Fruit fly (Drosophila melanogaster) whole organism, embryonic: ENCODE measurements around the gene CG17169.

ENCODE experiments used
- BEAF-32 ChIP-seq: fragments of 200-800 bp; sonication (Bioruptor generic); optimal IDR thresholded peaks from 3 replicates; lab custom pipeline; 2017; ENCODE audit warnings: missing biosample characterization, missing genetic modification characterization, mild to moderate bottlenecking, moderate library complexity, missing genetic modification reagents
- CG14860 ChIP-seq: fragments of 200-800 bp; sonication (Bioruptor generic); IDR thresholded peaks from 3 replicates; pipeline ENCODE4 v1.3.6; 2022; ENCODE audit warnings: missing biosample characterization, missing genetic modification characterization; ENCODE audit not compliant: partially characterized antibody
- CG14965 ChIP-seq: fragments of 200-800 bp; sonication (Bioruptor generic); optimal IDR thresholded peaks from 2 replicates; lab custom pipeline; 2016; ENCODE audit warnings: missing biosample characterization, missing genetic modification characterization, borderline replicate concordance
- CG16813 ChIP-seq: fragments of 200-800 bp; sonication (Bioruptor generic); IDR thresholded peaks from 3 replicates; pipeline ENCODE4 v1.3.6; 2022; ENCODE audit warnings: missing biosample characterization, missing genetic modification characterization; ENCODE audit not compliant: partially characterized antibody
- CG17186 ChIP-seq: fragments of 200-800 bp; sonication (Bioruptor generic); optimal IDR thresholded peaks from 3 replicates; lab custom pipeline; 2017; ENCODE audit warnings: missing biosample characterization, missing genetic modification reagents, missing genetic modification characterization
- CG17385 ChIP-seq: fragments of 200-800 bp; sonication (Bioruptor generic); optimal IDR thresholded peaks from 3 replicates; lab custom pipeline; 2018; ENCODE audit warnings: missing biosample characterization, mild to moderate bottlenecking, missing genetic modification characterization
- CG2120 ChIP-seq: fragments of 200-800 bp; sonication (Bioruptor generic); optimal IDR thresholded peaks from 3 replicates; lab custom pipeline; 2016; ENCODE audit warnings: missing biosample characterization, missing genetic modification characterization
- CG2199 ChIP-seq: fragments of 200-800 bp; sonication (Bioruptor generic); IDR thresholded peaks from 3 replicates; pipeline ENCODE4 v1.3.6; 2022; ENCODE audit warnings: missing biosample characterization, missing genetic modification characterization
- CG2202 ChIP-seq: fragments of 200-800 bp; sonication (Bioruptor generic); optimal IDR thresholded peaks from 2 replicates; lab custom pipeline; 2018; ENCODE audit warnings: missing biosample characterization, mild to moderate bottlenecking, missing genetic modification characterization
- CG31388 ChIP-seq: fragments of 200-800 bp; sonication (Bioruptor generic); optimal IDR thresholded peaks from 2 replicates; lab custom pipeline; 2016; ENCODE audit warnings: missing biosample characterization, missing genetic modification characterization
- CG33213 ChIP-seq: fragments of 200-800 bp; sonication (Bioruptor generic); optimal IDR thresholded peaks from 3 replicates; lab custom pipeline; 2016; ENCODE audit warnings: missing biosample characterization, missing genetic modification characterization
- CG42726 ChIP-seq: fragments of 200-800 bp; sonication (Bioruptor generic); IDR thresholded peaks from 2 replicates; pipeline ENCODE4 v1.3.6; 2022; ENCODE audit warnings: missing biosample characterization, missing genetic modification characterization; ENCODE audit not compliant: partially characterized antibody
- CG4282 ChIP-seq: fragments of 200-800 bp; sonication (Bioruptor generic); optimal IDR thresholded peaks from 2 replicates; lab custom pipeline; 2016; ENCODE audit warnings: missing biosample characterization, missing genetic modification characterization
- CG4404 ChIP-seq: fragments of 200-800 bp; sonication (Bioruptor generic); IDR thresholded peaks from 2 replicates; pipeline ENCODE4 v1.3.6; 2022; ENCODE audit warnings: missing biosample characterization, missing genetic modification characterization
- CG6791 ChIP-seq: fragments of 200-800 bp; sonication (Bioruptor generic); IDR thresholded peaks from 3 replicates; pipeline ENCODE4 v1.3.6; 2022; ENCODE audit warnings: missing biosample characterization, missing genetic modification characterization; ENCODE audit not compliant: partially characterized antibody
- CG7786 ChIP-seq: fragments of 200-800 bp; sonication (Bioruptor generic); optimal IDR thresholded peaks from 2 replicates; lab custom pipeline; 2016; ENCODE audit warnings: missing biosample characterization, missing genetic modification characterization
- CG7928 ChIP-seq: fragments of 200-800 bp; sonication (Bioruptor generic); optimal IDR thresholded peaks from 2 replicates; lab custom pipeline; 2017; ENCODE audit warnings: missing biosample characterization, mild to moderate bottlenecking, missing genetic modification characterization
- CG8944 ChIP-seq: fragments of 200-800 bp; sonication (Bioruptor generic); optimal IDR thresholded peaks from 3 replicates; lab custom pipeline; 2016; ENCODE audit warnings: missing biosample characterization, missing genetic modification characterization
- CTCF ChIP-seq: fragments of 200-800 bp; sonication (Bioruptor generic); optimal IDR thresholded peaks from 2 replicates; lab custom pipeline; 2017; ENCODE audit warnings: missing biosample characterization, mild to moderate bottlenecking, missing genetic modification characterization, moderate library complexity
- Dfd ChIP-seq, 2 experiments: fragments of >200 bp; optimal IDR thresholded peaks; 2 replicates each; lab custom pipeline; 2017; ENCODE audit warnings: missing biosample characterization in 2 of 2, missing genetic modification characterization in 2 of 2
- Dll ChIP-seq: fragments of 200-800 bp; sonication (Bioruptor generic); IDR thresholded peaks from 4 replicates; pipeline ENCODE4 v1.3.6; 2022; ENCODE audit warnings: missing biosample characterization, missing genetic modification characterization; ENCODE audit not compliant: partially characterized antibody
- E2f2 ChIP-seq: fragments of 200-800 bp; sonication (Bioruptor generic); IDR thresholded peaks from 2 replicates; pipeline ENCODE4 v1.3.6; 2022; ENCODE audit warnings: missing biosample characterization, missing genetic modification characterization
- HLH4C ChIP-seq: fragments of 200-800 bp; sonication (Bioruptor generic); IDR thresholded peaks from 3 replicates; pipeline ENCODE4 v1.3.6; 2022; ENCODE audit warnings: missing biosample characterization, missing genetic modification characterization; ENCODE audit not compliant: partially characterized antibody
- MESR4 ChIP-seq: fragments of 200-800 bp; sonication (Bioruptor generic); optimal IDR thresholded peaks from 2 replicates; lab custom pipeline; 2018; ENCODE audit warnings: missing biosample characterization, mild to moderate bottlenecking, missing genetic modification characterization, moderate library complexity
- Med ChIP-seq: fragments of 200-800 bp; sonication (Bioruptor generic); peaks from one replicate; lab custom pipeline; 2016; ENCODE audit warnings: missing biosample characterization, missing genetic modification characterization, mild to moderate bottlenecking, inconsistent platforms, moderate library complexity
- Ptx1 ChIP-seq: fragments of 200-800 bp; sonication (Bioruptor generic); IDR thresholded peaks from 2 replicates; pipeline ENCODE4 v1.3.6; 2022; ENCODE audit warnings: missing biosample characterization, missing genetic modification characterization
- Scr ChIP-seq: fragments of 200-800 bp; sonication (Bioruptor generic); IDR thresholded peaks from 2 replicates; pipeline ENCODE4 v1.3.6; 2022; ENCODE audit warnings: missing biosample characterization, missing genetic modification characterization; ENCODE audit not compliant: partially characterized antibody
- Ssrp ChIP-seq: fragments of 200-800 bp; sonication (Bioruptor generic); optimal IDR thresholded peaks from 2 replicates; lab custom pipeline; 2018; ENCODE audit warnings: missing biosample characterization, mild to moderate bottlenecking, missing genetic modification characterization, moderate library complexity
- TFAM ChIP-seq: fragments of 200-800 bp; sonication (Bioruptor generic); optimal IDR thresholded peaks from 2 replicates; lab custom pipeline; 2017; ENCODE audit warnings: missing biosample characterization, missing genetic modification characterization, inconsistent platforms
- bowl ChIP-seq: fragments of 200-800 bp; sonication (Bioruptor generic); IDR thresholded peaks from 2 replicates; pipeline ENCODE4 v1.3.6; 2022; ENCODE audit warnings: missing biosample characterization, missing genetic modification characterization
- chm ChIP-seq: fragments of 200-800 bp; sonication (Bioruptor generic); IDR thresholded peaks from 2 replicates; pipeline ENCODE4 v1.3.6; 2022; ENCODE audit warnings: missing biosample characterization, missing genetic modification characterization
- crp ChIP-seq, 2 experiments: fragments of 200-800 bp; sonication (Bioruptor generic); optimal IDR thresholded peaks; 2 replicates in 1 of 2; 3 replicates in 1 of 2; lab custom pipeline; 2017; ENCODE audit warnings: missing biosample characterization in 2 of 2, missing genetic modification characterization in 2 of 2, mild to moderate bottlenecking in 1 of 2, moderate library complexity in 1 of 2
- gro ChIP-seq: fragments of 200-800 bp; sonication (Bioruptor generic); optimal IDR thresholded peaks from 2 replicates; lab custom pipeline; 2016; ENCODE audit warnings: missing biosample characterization, missing genetic modification characterization
- luna ChIP-seq: fragments of 200-800 bp; sonication (Bioruptor generic); optimal IDR thresholded peaks from 2 replicates; lab custom pipeline; 2016; ENCODE audit warnings: missing biosample characterization, missing genetic modification characterization
- nerfin-1 ChIP-seq: fragments of 200-800 bp; sonication (Bioruptor generic); optimal IDR thresholded peaks from 3 replicates; lab custom pipeline; 2019; ENCODE audit warnings: missing biosample characterization, mild to moderate bottlenecking, missing genetic modification characterization, moderate library complexity
- nerfin-2 ChIP-seq: fragments of 200-800 bp; sonication (Bioruptor generic); IDR thresholded peaks from 2 replicates; pipeline ENCODE4 v1.3.6; 2022; ENCODE audit warnings: missing biosample characterization, missing genetic modification characterization; ENCODE audit not compliant: partially characterized antibody
- pb ChIP-seq: fragments of 200-800 bp; sonication (Bioruptor generic); optimal IDR thresholded peaks from 3 replicates; lab custom pipeline; 2016; ENCODE audit warnings: missing biosample characterization, missing genetic modification characterization
- pho ChIP-seq: fragments of 200-800 bp; sonication (Bioruptor generic); optimal IDR thresholded peaks from 2 replicates; lab custom pipeline; 2016; ENCODE audit warnings: missing biosample characterization, missing genetic modification characterization
- prd ChIP-seq, 3 experiments: fragments of >200 bp in 2 of 3; fragments of 200-800 bp in 1 of 3; sonication (Bioruptor generic) in 1 of 3; optimal IDR thresholded peaks in 2 of 3; IDR thresholded peaks in 1 of 3; 2 replicates in 2 of 3; 3 replicates in 1 of 3; pipeline versions ENCODE4 v1.3.6 to Lab custom; 2017 to 2022; ENCODE audit warnings: missing biosample characterization in 1 of 3, missing genetic modification characterization in 1 of 3
- row ChIP-seq: fragments of 200-800 bp; sonication (Bioruptor generic); IDR thresholded peaks from 3 replicates; pipeline ENCODE4 v1.3.6; 2022; ENCODE audit warnings: missing biosample characterization, missing genetic modification characterization
- sens ChIP-seq: fragments of 200-800 bp; sonication (Bioruptor generic); peaks from one replicate; lab custom pipeline; 2016; ENCODE audit warnings: missing biosample characterization, missing genetic modification characterization
- stwl ChIP-seq: fragments of 200-800 bp; sonication (Bioruptor generic); optimal IDR thresholded peaks from 3 replicates; lab custom pipeline; 2018; ENCODE audit warnings: missing biosample characterization, mild to moderate bottlenecking, missing genetic modification characterization, moderate library complexity
- tna ChIP-seq: fragments of 200-800 bp; sonication (Bioruptor generic); IDR thresholded peaks from 2 replicates; pipeline ENCODE4 v1.3.6; 2022; ENCODE audit warnings: missing biosample characterization, missing genetic modification characterization; ENCODE audit not compliant: partially characterized antibody

The CG17169 gene

dm6 chrX:23082407-23082905 is 2.0 kb upstream of the CG17169 start, which contains the start of the genes CG17163 and CG17168 (continued):
- TF ChIP-seq crp (GFP tag; optimal IDR thresholded peaks at IDR 0.05; lab: Kevin White, UChicago): peak in 1 of 2 experiments; percentile 81
- 0 out of 2 replicates have a peak, but pooled peaks have one; percentile 14 for TF ChIP-seq E2f2 (GFP tag; lab: Robert Waterston, UW)
- no peak for TF ChIP-seq CG7928 (GFP tag; lab: Kevin White, UChicago)
- TF ChIP-seq Dll (GFP tag; lab: Robert Waterston, UW): 0 out of 4 replicates have a peak, but pooled peaks have one; percentile 26
- TF ChIP-seq CG7786 (GFP tag; lab: Kevin White, UChicago): no peak
- TF ChIP-seq CG2202: no peak
- TF ChIP-seq CG14860 (GFP tag; lab: Robert Waterston, UW): no peak
- TF ChIP-seq row: 0 out of 3 replicates have a peak, but pooled peaks have one; percentile 8
- TF ChIP-seq, all 482 proteins: peak for 28

- TF ChIP-seq CTCF (GFP tag; lab: Kevin White, UChicago): peak; percentile 85
- peak; percentile 28 for TF ChIP-seq Med (GFP tag; lab: Kevin White, UChicago)
- no peak for TF ChIP-seq Ptx1 (GFP tag; lab: Robert Waterston, UW)
- 0 out of 2 replicates have a peak, but pooled peaks have one; percentile 12 for TF ChIP-seq E2f2 (GFP tag; lab: Robert Waterston, UW)
- 0 out of 3 replicates have a peak, but pooled peaks have one; percentile 26 for TF ChIP-seq CG2199
- TF ChIP-seq pb (GFP tag; lab: Kevin White, UChicago): no peak
Observed at dm6 chrX:23089087-23089732, 4.7 kb downstream of the CG17169 start.

- TF ChIP-seq nerfin-2 (peak; percentile 52; the same call in 1 of the 2 replicates), prd (optimal IDR thresholded peaks at IDR 0.05; lab: Kevin White, UChicago) (no peak), prd (GFP tag; IDR thresholded peaks at IDR 0.05; lab: Robert Waterston, UW) (no peak), CG16813 (GFP tag; lab: Robert Waterston, UW) (peak; percentile 62), bowl (GFP tag; lab: Robert Waterston, UW) (no peak), CG17385 (GFP tag; lab: Kevin White, UChicago) (no peak), Dfd (GFP tag; optimal IDR thresholded peaks at IDR 0.05; lab: Kevin White, UChicago) (no peak), CG33213 (no peak), stwl (tag; lab: Kevin White, UChicago) (no peak), HLH4C (GFP tag; lab: Robert Waterston, UW) (peak; percentile 49; the same call in 1 of the 3 replicates), CG8944 (GFP tag; lab: Kevin White, UChicago) (no peak), MESR4 (GFP tag; lab: Kevin White, UChicago) (no peak), CG6791 (peak; percentile 49; the same call in 1 of the 3 replicates), CG4404 (no peak), CG17186 (GFP tag; lab: Kevin White, UChicago) (no peak), gro (no peak), nerfin-1 (tag; lab: Kevin White, UChicago) (no peak), tna (GFP tag; lab: Robert Waterston, UW) (peak; percentile 34; the same call in 1 of the 2 replicates), CG4282 (GFP tag; lab: Kevin White, UChicago) (no peak), chm (GFP tag; lab: Robert Waterston, UW) (no peak), luna (GFP tag; lab: Kevin White, UChicago) (no peak), CG2120 (GFP tag; lab: Kevin White, UChicago) (no peak), CG31388 (GFP tag; lab: Kevin White, UChicago) (no peak), CG14965 (no peak), Scr (peak; percentile 30; the same call in 1 of the 2 replicates), sens (no peak), CG42726 (GFP tag; lab: Robert Waterston, UW) (no peak), Ssrp (no peak), pho (GFP tag; lab: Kevin White, UChicago) (no peak), TFAM (GFP tag; lab: Kevin White, UChicago) (no peak), BEAF-32 (GFP tag; lab: Kevin White, UChicago) (no peak)
Observed at dm6 chrX:23090474-23090873, 6.0 kb downstream of the CG17169 start.
